Worm (Caenorhabditis elegans): ENCODE results near the gene F54F12.2.

ce11 chrIII:13049956-13050355 lies 10.1 kb downstream of the F54F12.2 start:
- no peak for TF ChIP-seq R02D3.7 (tag; optimal IDR thresholded peaks at IDR 0.05)
- TF ChIP-seq egl-43 (GFP tag; IDR thresholded peaks at IDR 0.05): no peak
- TF ChIP-seq nhr-11 (tag; optimal IDR thresholded peaks at IDR 0.05): no peak
- no peak for TF ChIP-seq daf-19 (GFP tag; conservative IDR thresholded peaks at IDR 0.05)
- no peak for TF ChIP-seq madf-9 (GFP tag; conservative IDR thresholded peaks at IDR 0.05)
- no peak for TF ChIP-seq lir-3 (tag; optimal IDR thresholded peaks at IDR 0.05)
